Worm (Caenorhabditis elegans) whole organism, L3 larva: ENCODE measurements around the gene ect-2.
A peak's percentile ranks its signal among the peaks of the same experiment; 100 is the strongest.

Source experiments
- R02D3.7 ChIP-seq: fragments of 150-350 bp; optimal IDR thresholded peaks from 2 replicates; lab custom pipeline; 2014; ENCODE audit warnings: missing biosample characterization, missing genetic modification characterization
- aly-2 ChIP-seq: fragments of 150-350 bp; optimal IDR thresholded peaks from 2 replicates; lab custom pipeline; 2014; ENCODE audit warnings: missing biosample characterization, missing genetic modification characterization
- ceh-82 ChIP-seq: fragments of 150-350 bp; optimal IDR thresholded peaks from 2 replicates; lab custom pipeline; 2014; ENCODE audit warnings: missing biosample characterization, missing genetic modification characterization
- lin-15B ChIP-seq: fragments of 150-350 bp; optimal IDR thresholded peaks from 2 replicates; lab custom pipeline; 2014; ENCODE audit warnings: missing biosample characterization, missing genetic modification characterization
- nhr-12 ChIP-seq: fragments of 150-350 bp; optimal IDR thresholded peaks from 2 replicates; lab custom pipeline; 2014; ENCODE audit warnings: missing biosample characterization, missing genetic modification characterization
- nhr-237 ChIP-seq: fragments of 150-350 bp; optimal IDR thresholded peaks from 2 replicates; lab custom pipeline; 2014; ENCODE audit warnings: missing biosample characterization, missing genetic modification characterization
- nhr-25 ChIP-seq: sonication (generic microtip); optimal IDR thresholded peaks from 2 replicates; lab custom pipeline; 2017; ENCODE audit warnings: missing biosample characterization, missing genetic modification characterization
- nhr-76 ChIP-seq: fragments of 150-350 bp; sonication (generic microtip); optimal IDR thresholded peaks from 5 replicates; lab custom pipeline; 2014; ENCODE audit warnings: missing biosample characterization, missing genetic modification characterization
- pha-4 ChIP-seq: fragments of 150-350 bp; optimal IDR thresholded peaks from 2 replicates; lab custom pipeline; 2014; ENCODE audit warnings: missing biosample characterization, missing genetic modification reagents, missing genetic modification characterization
- unc-39 ChIP-seq: sonication (generic microtip); optimal IDR thresholded peaks from 4 replicates; lab custom pipeline; 2017; ENCODE audit warnings: missing biosample characterization, missing genetic modification characterization
- unc-62 ChIP-seq: fragments of 150-350 bp; sonication (generic microtip); optimal IDR thresholded peaks from 4 replicates; lab custom pipeline; 2014; ENCODE audit warnings: missing biosample characterization, missing genetic modification reagents, missing genetic modification characterization
- zag-1 ChIP-seq: fragments of 150-350 bp; optimal IDR thresholded peaks from 2 replicates; lab custom pipeline; 2014; ENCODE audit warnings: missing biosample characterization, missing genetic modification characterization

- TF ChIP-seq lin-15B (tag; lab: Kevin White, UChicago) (peak; percentile 59), nhr-237 (tag; lab: Kevin White, UChicago) (no peak), unc-39 (tag; lab: Kevin White, UChicago) (no peak), R02D3.7 (peak; percentile 55), aly-2 (tag; lab: Kevin White, UChicago) (no peak), unc-62 (no peak), pha-4 (peak; percentile 82), nhr-76 (tag; lab: Kevin White, UChicago) (no peak), nhr-12 (tag; lab: Kevin White, UChicago) (no peak), nhr-25 (tag; lab: Kevin White, UChicago) (peak; percentile 21), ceh-82 (tag; lab: Kevin White, UChicago) (no peak), zag-1 (tag; lab: Kevin White, UChicago) (no peak)
These were observed 14.7 kb upstream of the ect-2 start, which contains the start of gene npp-19 for ce11 chrII:10798429-10798893.
